Fruit fly (Drosophila melanogaster) whole organism, adult: Measurements from ENCODE around the gene psd.

Source experiments
- CG12768 ChIP-seq: fragments of 200-800 bp; sonication (Bioruptor generic); optimal IDR thresholded peaks from 2 replicates; lab custom pipeline; 2017; ENCODE audit warnings: missing biosample characterization, missing genetic modification characterization, mild to moderate bottlenecking, moderate library complexity, missing genetic modification reagents
- CG33017 ChIP-seq: fragments of 200-800 bp; sonication (Bioruptor generic); optimal IDR thresholded peaks from 2 replicates; lab custom pipeline; 2018; ENCODE audit warnings: missing biosample characterization, mild to moderate bottlenecking, missing genetic modification characterization, moderate library complexity

dm6 chr2L:5956153-5956552, 8.6 kb downstream of the psd start, which contains the start of gene CG13999:
- TF ChIP-seq CG33017 (tag; lab: Kevin White, UChicago) (no peak), CG12768 (GFP tag; lab: Kevin White, UChicago) (no peak)
